Worm (Caenorhabditis elegans) whole organism, L2 larva: ENCODE measurements around the gene F43G6.4.

Experiments
- nhr-25 ChIP-seq: fragments of 150-350 bp; sonication (generic microtip); optimal IDR thresholded peaks from 3 replicates; lab custom pipeline; 2014; ENCODE audit warnings: missing biosample characterization, missing genetic modification characterization
- snpc-4 ChIP-seq: fragments of 150-350 bp; optimal IDR thresholded peaks from 2 replicates; lab custom pipeline; 2014; ENCODE audit warnings: missing biosample characterization, missing genetic modification characterization

- no peak for TF ChIP-seq nhr-25
- TF ChIP-seq snpc-4 (tag; lab: Kevin White, UChicago): no peak
Observed at ce11 chrII:11798737-11799136, 8.2 kb downstream of the F43G6.4 start, which contains the start of gene hda-5.
